Worm (Caenorhabditis elegans) whole organism, L4 larva: ENCODE results near the gene art-1.

ENCODE experiments used
- F10B5.3 ChIP-seq: sonication (generic microtip); optimal IDR thresholded peaks from 2 replicates; lab custom pipeline; 2016; ENCODE audit warnings: mild to moderate bottlenecking, missing genetic modification characterization, missing compliant biosample characterization
- F37D6.2 ChIP-seq: sonication (generic microtip); optimal IDR thresholded peaks from 2 replicates; lab custom pipeline; 2016; ENCODE audit warnings: mild to moderate bottlenecking, missing genetic modification characterization, missing compliant biosample characterization
- F49E8.2 ChIP-seq: sonication (generic microtip); optimal IDR thresholded peaks from 2 replicates; lab custom pipeline; 2016; ENCODE audit warnings: missing compliant biosample characterization, mild to moderate bottlenecking, missing genetic modification characterization, borderline replicate concordance
- R02D3.7 ChIP-seq: fragments of 150-350 bp; sonication (generic microtip); optimal IDR thresholded peaks from 3 replicates; lab custom pipeline; 2014; ENCODE audit warnings: missing biosample characterization, missing genetic modification characterization
- T20F7.1 ChIP-seq: fragments of 200-800 bp; sonication (Bioruptor generic); optimal IDR thresholded peaks from 2 replicates; lab custom pipeline; 2018; ENCODE audit warnings: mild to moderate bottlenecking, missing genetic modification characterization, missing compliant biosample characterization
- Y48G9A.11 ChIP-seq: fragments of 200-800 bp; sonication (Bioruptor generic); IDR thresholded peaks from 2 replicates; pipeline ENCODE4 v1.3.6; 2022; ENCODE audit warnings: missing genetic modification reagents, missing genetic modification characterization, missing compliant biosample characterization
- ZK337.2 ChIP-seq: fragments of 200-800 bp; sonication (Bioruptor generic); IDR thresholded peaks from 2 replicates; pipeline ENCODE4 v1.3.6; 2022; ENCODE audit warnings: missing genetic modification reagents, missing genetic modification characterization, missing compliant biosample characterization
- aha-1 ChIP-seq: fragments of 150-350 bp; peaks from one replicate; lab custom pipeline; 2014; ENCODE audit warnings: missing biosample characterization, missing genetic modification characterization
- aly-2 ChIP-seq: sonication (generic microtip); optimal IDR thresholded peaks from 2 replicates; lab custom pipeline; 2018; ENCODE audit warnings: missing biosample characterization, missing genetic modification characterization
- ceh-28 ChIP-seq: fragments of 150-350 bp; optimal IDR thresholded peaks from 2 replicates; lab custom pipeline; 2014; ENCODE audit warnings: missing biosample characterization, missing genetic modification reagents, missing genetic modification characterization
- ceh-44 ChIP-seq: fragments of 200-800 bp; sonication (Bioruptor generic); IDR thresholded peaks from 2 replicates; pipeline ENCODE4 v1.3.6; 2022; ENCODE audit warnings: missing genetic modification reagents, missing genetic modification characterization, missing compliant biosample characterization
- ceh-62 ChIP-seq: sonication (generic microtip); optimal IDR thresholded peaks from 2 replicates; lab custom pipeline; 2017; ENCODE audit warnings: missing biosample characterization, missing genetic modification characterization
- ceh-82 ChIP-seq: sonication (generic microtip); optimal IDR thresholded peaks from 2 replicates; lab custom pipeline; 2017; ENCODE audit warnings: missing biosample characterization, missing genetic modification characterization
- cey-2 ChIP-seq: sonication (generic microtip); optimal IDR thresholded peaks from 3 replicates; lab custom pipeline; 2017; ENCODE audit warnings: missing genetic modification characterization, mild to moderate bottlenecking, missing compliant biosample characterization, antibody characterized with exemption, borderline replicate concordance; ENCODE audit not compliant: insufficient read depth
- daf-19 ChIP-seq: fragments of 200-800 bp; sonication (Bioruptor generic); conservative IDR thresholded peaks from 2 replicates; pipeline ENCODE4 v1.3.6; 2022; ENCODE audit warnings: missing genetic modification characterization, missing compliant biosample characterization
- dmd-6 ChIP-seq: fragments of 200-800 bp; sonication (Bioruptor generic); IDR thresholded peaks from 2 replicates; pipeline ENCODE4 v1.3.6; 2022; ENCODE audit warnings: missing genetic modification reagents, missing genetic modification characterization, missing compliant biosample characterization
- dpl-1 ChIP-seq: fragments of 150-350 bp; optimal IDR thresholded peaks from 2 replicates; lab custom pipeline; 2014; ENCODE audit warnings: missing biosample characterization, missing genetic modification reagents, missing genetic modification characterization
- hlh-11 ChIP-seq: fragments of 200-800 bp; sonication (Bioruptor generic); optimal IDR thresholded peaks from 2 replicates; lab custom pipeline; 2018; ENCODE audit warnings: mild to moderate bottlenecking, missing genetic modification characterization, missing compliant biosample characterization
- hlh-30 ChIP-seq: sonication (generic microtip); optimal IDR thresholded peaks from 2 replicates; lab custom pipeline; 2017; ENCODE audit warnings: antibody characterized with exemption, mild to moderate bottlenecking, missing genetic modification characterization, missing compliant biosample characterization; ENCODE audit not compliant: insufficient read depth
- lim-7 ChIP-seq: fragments of 200-800 bp; sonication (Bioruptor generic); IDR thresholded peaks from 2 replicates; pipeline ENCODE4 v1.3.6; 2022; ENCODE audit warnings: missing genetic modification characterization, missing compliant biosample characterization
- lin-15B ChIP-seq: fragments of 150-350 bp; sonication (generic microtip); optimal IDR thresholded peaks from 3 replicates; lab custom pipeline; 2014; ENCODE audit warnings: missing biosample characterization, missing genetic modification characterization
- lsy-2 ChIP-seq, 2 experiments: fragments of 150-350 bp in 1 of 2; sonication (generic microtip) in 1 of 2; optimal IDR thresholded peaks; 2 replicates each; lab custom pipeline; 2014 to 2017; ENCODE audit warnings: missing biosample characterization in 2 of 2, missing genetic modification characterization in 2 of 2
- madf-5 ChIP-seq, 2 experiments: fragments of 200-800 bp; sonication (Bioruptor generic); IDR thresholded peaks; 2 replicates each; pipeline ENCODE4 v1.3.6; 2022; ENCODE audit warnings: missing compliant biosample characterization in 2 of 2, missing genetic modification characterization in 2 of 2
- madf-9 ChIP-seq: fragments of 200-800 bp; sonication (Bioruptor generic); conservative IDR thresholded peaks from 2 replicates; pipeline ENCODE4 v1.3.6; 2022; ENCODE audit warnings: missing genetic modification reagents, missing genetic modification characterization, missing compliant biosample characterization
- mep-1 ChIP-seq: fragments of 150-350 bp; sonication (generic microtip); optimal IDR thresholded peaks from 3 replicates; lab custom pipeline; 2014; ENCODE audit warnings: missing biosample characterization, missing genetic modification characterization
- mxl-3 ChIP-seq: fragments of 200-800 bp; sonication (Bioruptor generic); optimal IDR thresholded peaks from 2 replicates; lab custom pipeline; 2018; ENCODE audit warnings: mild to moderate bottlenecking, missing genetic modification characterization, missing compliant biosample characterization
- nhr-111 ChIP-seq: fragments of 200-800 bp; sonication (Bioruptor generic); optimal IDR thresholded peaks from 2 replicates; lab custom pipeline; 2018; ENCODE audit warnings: mild to moderate bottlenecking, missing genetic modification characterization, missing compliant biosample characterization
- nhr-237 ChIP-seq: sonication (generic microtip); optimal IDR thresholded peaks from 2 replicates; lab custom pipeline; 2017; ENCODE audit warnings: missing biosample characterization, missing genetic modification characterization
- nhr-28 ChIP-seq: fragments of 150-350 bp; optimal IDR thresholded peaks from 2 replicates; lab custom pipeline; 2014; ENCODE audit warnings: missing biosample characterization, missing genetic modification characterization
- nhr-6 ChIP-seq: fragments of 150-350 bp; optimal IDR thresholded peaks from 2 replicates; lab custom pipeline; 2014; ENCODE audit warnings: missing biosample characterization, missing genetic modification characterization
- pha-4 ChIP-seq, 2 experiments: fragments of 150-350 bp in 1 of 2; fragments of 200-800 bp in 1 of 2; sonication (Bioruptor generic) in 1 of 2; IDR thresholded peaks in 1 of 2; optimal IDR thresholded peaks in 1 of 2; 2 replicates each; pipeline versions ENCODE4 v1.3.6 to Lab custom; 2014 to 2022; ENCODE audit warnings: missing genetic modification characterization in 2 of 2, missing genetic modification reagents in 2 of 2, missing biosample characterization in 1 of 2, missing compliant biosample characterization in 1 of 2
- pqm-1 ChIP-seq: sonication (generic microtip); optimal IDR thresholded peaks from 2 replicates; lab custom pipeline; 2017; ENCODE audit warnings: missing biosample characterization, missing genetic modification characterization
- rbr-2 ChIP-seq: sonication (generic microtip); optimal IDR thresholded peaks from 2 replicates; lab custom pipeline; 2016; ENCODE audit warnings: missing genotype, missing genetic modification characterization, missing compliant biosample characterization
- vab-7 ChIP-seq: fragments of 200-800 bp; sonication (Bioruptor generic); IDR thresholded peaks from 2 replicates; pipeline ENCODE4 v1.3.6; 2022; ENCODE audit warnings: missing genetic modification reagents, missing genetic modification characterization, missing compliant biosample characterization
- zfp-2 ChIP-seq: sonication (generic microtip); optimal IDR thresholded peaks from 2 replicates; lab custom pipeline; 2016; ENCODE audit warnings: mild to moderate bottlenecking, missing genetic modification characterization, missing compliant biosample characterization
- zfp-3 ChIP-seq: fragments of 200-800 bp; sonication (Bioruptor generic); conservative IDR thresholded peaks from 2 replicates; pipeline ENCODE4 v1.3.6; 2022; ENCODE audit warnings: missing genetic modification reagents, missing genetic modification characterization, missing compliant biosample characterization
- zip-2 ChIP-seq: fragments of 150-350 bp; optimal IDR thresholded peaks from 2 replicates; lab custom pipeline; 2014; ENCODE audit warnings: missing biosample characterization, missing genetic modification characterization
- ztf-11 ChIP-seq: fragments of 150-350 bp; optimal IDR thresholded peaks from 2 replicates; lab custom pipeline; 2014; ENCODE audit warnings: missing biosample characterization, missing genetic modification characterization
- ztf-7 ChIP-seq: fragments of 150-350 bp; optimal IDR thresholded peaks from 2 replicates; lab custom pipeline; 2014; ENCODE audit warnings: missing biosample characterization, missing genetic modification characterization

Gene art-1

ce11 chrII:6968191-6968675, 3.8 kb downstream of the art-1 start (continued):
- TF ChIP-seq zfp-2 (tag; lab: Kevin White, UChicago) (no peak), ceh-82 (tag; lab: Kevin White, UChicago) (no peak), R02D3.7 (tag; lab: Kevin White, UChicago) (no peak), aly-2 (tag; lab: Kevin White, UChicago) (peak; percentile 52), F10B5.3 (tag; lab: Kevin White, UChicago) (peak; percentile 75)
- TF ChIP-seq, all 104 proteins: peak for 59

ce11 chrII:6967618-6968017, 4.4 kb downstream of the art-1 start, which contains the start of gene eif-2Bgamma:
eif-2Bgamma (minus strand) TSS chrII:6967648.
- TF ChIP-seq madf-9 (GFP tag; lab: Robert Waterston, UW) (no peak), pqm-1 (tag; lab: Kevin White, UChicago) (no peak), pha-4 (GFP tag; IDR thresholded peaks at IDR 0.05; lab: Robert Waterston, UW) (no peak), pha-4 (tag; optimal IDR thresholded peaks at IDR 0.05; lab: Kevin White, UChicago) (no peak), mxl-3 (GFP tag; lab: Kevin White, UChicago) (no peak), rbr-2 (tag; lab: Kevin White, UChicago) (no peak), zip-2 (no peak), R02D3.7 (tag; lab: Kevin White, UChicago) (peak; percentile 51), zfp-3 (no peak), hlh-30 (tag; lab: Kevin White, UChicago) (peak; percentile 49), nhr-28 (no peak), nhr-6 (tag; lab: Kevin White, UChicago) (no peak), T20F7.1 (GFP tag; lab: Kevin White, UChicago) (peak; percentile 96), nhr-237 (tag; lab: Kevin White, UChicago) (no peak), ztf-11 (tag; lab: Kevin White, UChicago) (no peak), ceh-28 (tag; lab: Kevin White, UChicago) (no peak), lsy-2 (tag; optimal IDR thresholded peaks at IDR 0.05; lab: Kevin White, UChicago) (peak in 1 of 2 experiments; percentile 70), ceh-44 (GFP tag; lab: Robert Waterston, UW) (no peak), lin-15B (tag; lab: Kevin White, UChicago) (no peak), dpl-1 (GFP tag; lab: Kevin White, UChicago) (peak; percentile 29), nhr-111 (GFP tag; lab: Kevin White, UChicago) (no peak), aha-1 (tag; lab: Kevin White, UChicago) (peak; percentile 44), Y48G9A.11 (GFP tag; lab: Robert Waterston, UW) (peak; percentile 89), hlh-11 (tag; lab: Kevin White, UChicago) (no peak)
- TF ChIP-seq, all 104 proteins: peak for 7

ce11 chrII:6965573-6965972, 6.5 kb downstream of the art-1 start, which contains the start of gene tra-2:
tra-2 (minus strand) TSS chrII:6965673.
- no peak for TF ChIP-seq vab-7 (GFP tag; lab: Robert Waterston, UW)
- no peak for TF ChIP-seq ceh-62
- TF ChIP-seq aly-2 (tag; lab: Kevin White, UChicago): no peak
- TF ChIP-seq zfp-3: no peak
- TF ChIP-seq lim-7 (GFP tag; lab: Robert Waterston, UW): no peak
- TF ChIP-seq T20F7.1 (GFP tag; lab: Kevin White, UChicago): no peak
- TF ChIP-seq ztf-11 (tag; lab: Kevin White, UChicago): no peak
- TF ChIP-seq ZK337.2 (GFP tag; lab: Robert Waterston, UW): no peak
- no peak for TF ChIP-seq R02D3.7 (tag; lab: Kevin White, UChicago)
- no peak for TF ChIP-seq ceh-44 (GFP tag; lab: Robert Waterston, UW)
- TF ChIP-seq F49E8.2 (tag; lab: Kevin White, UChicago): no peak
- no peak for TF ChIP-seq F37D6.2 (tag; lab: Kevin White, UChicago)
- no peak for TF ChIP-seq ztf-7 (tag; lab: Kevin White, UChicago)
- no peak for TF ChIP-seq dmd-6 (GFP tag; lab: Robert Waterston, UW)
- no peak for TF ChIP-seq madf-5 (GFP tag; IDR thresholded peaks at IDR 0.05; lab: Robert Waterston, UW)
- TF ChIP-seq mep-1 (tag; lab: Kevin White, UChicago): no peak
- TF ChIP-seq cey-2 (tag; lab: Kevin White, UChicago): no peak
- no peak for TF ChIP-seq daf-19
